Fruit fly (Drosophila melanogaster) whole organism, embryonic: ENCODE measurements around the gene Mco1.

ENCODE experiments used
- ATbp ChIP-seq: fragments of 200-800 bp; sonication (Bioruptor generic); optimal IDR thresholded peaks from 2 replicates; lab custom pipeline; 2017; ENCODE audit warnings: missing biosample characterization, mild to moderate bottlenecking, missing genetic modification characterization, missing genetic modification reagents
- Abd-B ChIP-seq: fragments of 200-800 bp; sonication (Bioruptor generic); optimal IDR thresholded peaks from 2 replicates; lab custom pipeline; 2018; ENCODE audit warnings: missing biosample characterization, mild to moderate bottlenecking, missing genetic modification characterization, moderate library complexity
- Ada2b ChIP-seq: fragments of 200-800 bp; sonication (Bioruptor generic); IDR thresholded peaks from 2 replicates; pipeline ENCODE4 v1.3.6; 2022; ENCODE audit warnings: missing biosample characterization, missing genetic modification characterization
- Antp ChIP-seq: fragments of 200-800 bp; sonication (Bioruptor generic); optimal IDR thresholded peaks from 3 replicates; lab custom pipeline; 2016; ENCODE audit warnings: missing biosample characterization, missing genetic modification characterization
- Atf6 ChIP-seq: fragments of 200-800 bp; sonication (Bioruptor generic); IDR thresholded peaks from 2 replicates; pipeline ENCODE4 v1.3.6; 2022; ENCODE audit warnings: missing biosample characterization, missing genetic modification characterization
- CG12071 ChIP-seq: fragments of 200-800 bp; sonication (Bioruptor generic); optimal IDR thresholded peaks from 3 replicates; lab custom pipeline; 2018; ENCODE audit warnings: missing biosample characterization, mild to moderate bottlenecking, missing genetic modification characterization
- CG14014 ChIP-seq: fragments of 200-800 bp; sonication (Bioruptor generic); IDR thresholded peaks from 2 replicates; pipeline ENCODE4 v1.3.6; 2022; ENCODE audit warnings: missing biosample characterization, missing genetic modification characterization
- CG15269 ChIP-seq: fragments of 200-800 bp; sonication (Bioruptor generic); optimal IDR thresholded peaks from 2 replicates; lab custom pipeline; 2018; ENCODE audit warnings: missing biosample characterization, mild to moderate bottlenecking, missing genetic modification characterization, moderate library complexity
- CG17802 ChIP-seq: fragments of 200-800 bp; sonication (Bioruptor generic); optimal IDR thresholded peaks from 2 replicates; lab custom pipeline; 2018; ENCODE audit warnings: missing biosample characterization, mild to moderate bottlenecking, missing genetic modification characterization, moderate library complexity
- CG18619 ChIP-seq: fragments of 200-800 bp; sonication (Bioruptor generic); optimal IDR thresholded peaks from 3 replicates; lab custom pipeline; 2017; ENCODE audit warnings: missing biosample characterization, mild to moderate bottlenecking, missing genetic modification characterization
- CG2889 ChIP-seq: fragments of 200-800 bp; sonication (Bioruptor generic); IDR thresholded peaks from 3 replicates; pipeline ENCODE4 v1.3.6; 2022; ENCODE audit warnings: missing biosample characterization, missing genetic modification characterization
- CG3281 ChIP-seq: fragments of 200-800 bp; sonication (Bioruptor generic); optimal IDR thresholded peaks from 3 replicates; lab custom pipeline; 2017; ENCODE audit warnings: missing biosample characterization, mild to moderate bottlenecking, missing genetic modification characterization
- CG7987 ChIP-seq: fragments of 200-800 bp; sonication (Bioruptor generic); optimal IDR thresholded peaks from 2 replicates; lab custom pipeline; 2018; ENCODE audit warnings: missing biosample characterization, mild to moderate bottlenecking, missing genetic modification characterization, moderate library complexity
- CG8089 ChIP-seq: fragments of 200-800 bp; sonication (Bioruptor generic); optimal IDR thresholded peaks from 3 replicates; lab custom pipeline; 2016; ENCODE audit warnings: missing biosample characterization, missing genetic modification characterization
- CG8290 ChIP-seq, 3 experiments: fragments of 200-800 bp; sonication (Bioruptor generic); optimal IDR thresholded peaks; 2 replicates each; lab custom pipeline; 2016 to 2019; ENCODE audit warnings: missing biosample characterization in 3 of 3, missing genetic modification characterization in 3 of 3, mild to moderate bottlenecking in 2 of 3, moderate library complexity in 1 of 3
- CG8944 ChIP-seq: fragments of 200-800 bp; sonication (Bioruptor generic); optimal IDR thresholded peaks from 3 replicates; lab custom pipeline; 2016; ENCODE audit warnings: missing biosample characterization, missing genetic modification characterization
- CG9727 ChIP-seq: fragments of 200-800 bp; sonication (Bioruptor generic); optimal IDR thresholded peaks from 3 replicates; lab custom pipeline; 2017; ENCODE audit warnings: missing biosample characterization, mild to moderate bottlenecking, missing genetic modification characterization
- D19B ChIP-seq: fragments of 200-800 bp; sonication (Bioruptor generic); optimal IDR thresholded peaks from 2 replicates; lab custom pipeline; 2017; ENCODE audit warnings: missing biosample characterization, mild to moderate bottlenecking, missing genetic modification characterization
- Dad ChIP-seq: fragments of 200-800 bp; sonication (Bioruptor generic); optimal IDR thresholded peaks from 3 replicates; lab custom pipeline; 2016; ENCODE audit warnings: missing biosample characterization, missing genetic modification characterization
- Drgx ChIP-seq: fragments of 200-800 bp; sonication (Bioruptor generic); IDR thresholded peaks from 2 replicates; pipeline ENCODE4 v1.3.6; 2022; ENCODE audit warnings: missing biosample characterization, missing genetic modification characterization
- Elba2 ChIP-seq: fragments of 200-800 bp; sonication (Bioruptor generic); optimal IDR thresholded peaks from 3 replicates; lab custom pipeline; 2016; ENCODE audit warnings: missing biosample characterization, missing genetic modification characterization
- GATAe ChIP-seq: fragments of 200-800 bp; sonication (Bioruptor generic); conservative IDR thresholded peaks from 2 replicates; pipeline ENCODE4 v1.3.6; 2022; ENCODE audit warnings: missing biosample characterization, missing genetic modification characterization
- Hmr ChIP-seq: fragments of 200-800 bp; sonication (Bioruptor generic); optimal IDR thresholded peaks from 3 replicates; lab custom pipeline; 2017; ENCODE audit warnings: mild to moderate bottlenecking, missing biosample characterization, missing genetic modification reagents, missing genetic modification characterization
- Hr39 ChIP-seq: fragments of >200 bp; optimal IDR thresholded peaks from 2 replicates; lab custom pipeline; 2017
- Xbp1 ChIP-seq: fragments of 200-800 bp; sonication (Bioruptor generic); optimal IDR thresholded peaks from 3 replicates; lab custom pipeline; 2016; ENCODE audit warnings: missing biosample characterization, mild to moderate bottlenecking, missing genetic modification characterization
- amos ChIP-seq: fragments of 200-800 bp; sonication (Bioruptor generic); IDR thresholded peaks from 2 replicates; pipeline ENCODE4 v1.3.6; 2022; ENCODE audit warnings: missing biosample characterization, missing genetic modification characterization; ENCODE audit not compliant: partially characterized antibody
- cad ChIP-seq: fragments of >200 bp; optimal IDR thresholded peaks from 2 replicates; lab custom pipeline; 2017; ENCODE audit warnings: missing biosample characterization, missing genetic modification characterization
- crp ChIP-seq, 2 experiments: fragments of 200-800 bp; sonication (Bioruptor generic); optimal IDR thresholded peaks; 2 replicates in 1 of 2; 3 replicates in 1 of 2; lab custom pipeline; 2017; ENCODE audit warnings: missing biosample characterization in 2 of 2, missing genetic modification characterization in 2 of 2, mild to moderate bottlenecking in 1 of 2, moderate library complexity in 1 of 2
- da ChIP-seq: fragments of 200-800 bp; sonication (Bioruptor generic); optimal IDR thresholded peaks from 2 replicates; lab custom pipeline; 2016; ENCODE audit warnings: missing biosample characterization, missing genetic modification characterization
- disco-r ChIP-seq: fragments of 200-800 bp; sonication (Bioruptor generic); optimal IDR thresholded peaks from 2 replicates; lab custom pipeline; 2016; ENCODE audit warnings: missing biosample characterization, missing genetic modification characterization
- dmrt11E ChIP-seq: fragments of 200-800 bp; sonication (Bioruptor generic); optimal IDR thresholded peaks from 3 replicates; lab custom pipeline; 2018; ENCODE audit warnings: missing biosample characterization, mild to moderate bottlenecking, missing genetic modification characterization, moderate library complexity
- eve ChIP-seq, 2 experiments: fragments of >200 bp; optimal IDR thresholded peaks; 2 replicates each; lab custom pipeline; 2017; ENCODE audit warnings: missing biosample characterization in 2 of 2, missing genetic modification characterization in 2 of 2
- exex ChIP-seq: fragments of 200-800 bp; sonication (Bioruptor generic); optimal IDR thresholded peaks from 4 replicates; lab custom pipeline; 2018; ENCODE audit warnings: missing biosample characterization, mild to moderate bottlenecking, missing genetic modification characterization, moderate library complexity
- fd64A ChIP-seq: fragments of 200-800 bp; sonication (Bioruptor generic); optimal IDR thresholded peaks from 3 replicates; lab custom pipeline; 2018; ENCODE audit warnings: missing biosample characterization, mild to moderate bottlenecking, missing genetic modification characterization
- gro ChIP-seq: fragments of 200-800 bp; sonication (Bioruptor generic); optimal IDR thresholded peaks from 2 replicates; lab custom pipeline; 2016; ENCODE audit warnings: missing biosample characterization, missing genetic modification characterization
- insv ChIP-seq, 2 experiments: fragments of 200-800 bp; sonication (Bioruptor generic); optimal IDR thresholded peaks; 3 replicates each; lab custom pipeline; 2016 to 2018; ENCODE audit warnings: missing biosample characterization in 2 of 2, missing genetic modification characterization in 2 of 2
- maf-S ChIP-seq: fragments of 200-800 bp; sonication (Bioruptor generic); optimal IDR thresholded peaks from 2 replicates; lab custom pipeline; 2016; ENCODE audit warnings: missing biosample characterization, missing genetic modification characterization
- onecut ChIP-seq: fragments of 200-800 bp; sonication (Bioruptor generic); IDR thresholded peaks from 2 replicates; pipeline ENCODE4 v1.3.6; 2022; ENCODE audit warnings: missing biosample characterization, missing genetic modification characterization
- org-1 ChIP-seq: fragments of 200-800 bp; sonication (Bioruptor generic); optimal IDR thresholded peaks from 2 replicates; lab custom pipeline; 2017; ENCODE audit warnings: missing biosample characterization, missing genetic modification characterization
- ranshi ChIP-seq: fragments of 200-800 bp; sonication (Bioruptor generic); IDR thresholded peaks from 2 replicates; pipeline ENCODE4 v1.3.6; 2022; ENCODE audit warnings: missing biosample characterization, missing genetic modification characterization
- sd ChIP-seq: fragments of 200-800 bp; sonication (Bioruptor generic); optimal IDR thresholded peaks from 3 replicates; lab custom pipeline; 2018; ENCODE audit warnings: missing biosample characterization, mild to moderate bottlenecking, missing genetic modification characterization, moderate library complexity
- sens ChIP-seq: fragments of 200-800 bp; sonication (Bioruptor generic); peaks from one replicate; lab custom pipeline; 2016; ENCODE audit warnings: missing biosample characterization, missing genetic modification characterization
- slbo ChIP-seq: fragments of 200-800 bp; sonication (Bioruptor generic); IDR thresholded peaks from 2 replicates; pipeline ENCODE4 v1.3.6; 2022; ENCODE audit warnings: missing biosample characterization, missing genetic modification characterization
- stwl ChIP-seq: fragments of 200-800 bp; sonication (Bioruptor generic); optimal IDR thresholded peaks from 3 replicates; lab custom pipeline; 2018; ENCODE audit warnings: missing biosample characterization, mild to moderate bottlenecking, missing genetic modification characterization, moderate library complexity
- twi ChIP-seq: fragments of 200-800 bp; optimal IDR thresholded peaks from 2 replicates; lab custom pipeline; 2019; ENCODE audit warnings: missing biosample characterization, mild to moderate bottlenecking, missing genetic modification characterization, moderate library complexity
- wdn ChIP-seq: fragments of 200-800 bp; sonication (Bioruptor generic); IDR thresholded peaks from 2 replicates; pipeline ENCODE4 v1.3.6; 2022; ENCODE audit warnings: missing biosample characterization, missing genetic modification characterization
- yki ChIP-seq: fragments of >200 bp; optimal IDR thresholded peaks from 3 replicates; lab custom pipeline; 2018
- z ChIP-seq: fragments of 200-800 bp; sonication (Bioruptor generic); IDR thresholded peaks from 3 replicates; pipeline ENCODE4 v1.3.6; 2022; ENCODE audit warnings: missing biosample characterization, missing genetic modification characterization

The Mco1 gene

DNA sequence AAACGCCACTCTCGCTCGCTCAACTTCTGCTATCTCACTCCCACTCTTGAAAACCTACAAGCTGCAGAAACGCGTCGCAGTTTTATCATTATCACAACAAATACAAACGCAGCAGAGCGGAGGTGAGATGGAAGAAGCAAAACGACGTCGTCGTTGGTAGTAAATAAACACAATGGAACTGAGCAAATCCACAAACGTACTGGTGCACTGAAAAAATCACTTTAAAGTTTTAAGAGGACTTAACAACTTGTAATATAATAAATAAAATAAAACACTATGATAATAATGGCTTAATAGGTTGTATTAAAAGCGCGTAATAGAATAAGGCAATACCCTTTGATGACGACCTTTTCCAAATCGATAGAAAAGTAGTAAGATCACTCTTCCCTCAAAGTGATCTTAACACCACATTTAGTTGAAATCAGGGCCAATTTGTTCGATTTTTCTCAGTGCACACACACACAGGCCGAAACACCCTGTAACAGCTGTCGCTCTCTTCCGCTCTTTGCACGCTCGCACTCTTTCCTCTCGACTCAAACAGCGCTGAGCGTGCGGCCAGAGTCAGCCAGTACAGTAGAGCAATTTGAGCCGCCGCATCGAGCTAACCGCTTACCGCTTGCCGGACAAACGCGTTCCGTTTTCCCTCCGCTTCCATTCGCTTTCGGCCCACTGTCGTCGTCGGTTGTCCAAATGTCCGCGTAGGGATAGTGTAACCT is 33.0 kb downstream of the Mco1 start (continued):
- TF ChIP-seq CG14014 (GFP tag; lab: Robert Waterston, UW) (peak; percentile 95), CG18619 (GFP tag; lab: Kevin White, UChicago) (peak; percentile 98), Xbp1 (GFP tag; lab: Kevin White, UChicago) (peak; percentile 95), org-1 (GFP tag; lab: Kevin White, UChicago) (peak; percentile 94), gro (GFP tag; lab: Kevin White, UChicago) (no peak), CG2889 (GFP tag; lab: Robert Waterston, UW) (peak; percentile 91), fd64A (GFP tag; lab: Kevin White, UChicago) (peak; percentile 83), da (GFP tag; lab: Kevin White, UChicago) (peak; percentile 63), CG7987 (GFP tag; lab: Kevin White, UChicago) (peak; percentile 74), slbo (GFP tag; lab: Robert Waterston, UW) (peak; percentile 95), Ada2b (GFP tag; lab: Robert Waterston, UW) (peak; percentile 85), Atf6 (GFP tag; lab: Robert Waterston, UW) (peak; percentile 97), D19B (GFP tag; lab: Kevin White, UChicago) (peak; percentile 81), ATbp (peak; percentile 93), disco-r (peak; percentile 51), CG15269 (tag; lab: Kevin White, UChicago) (peak; percentile 93), Hr39 (lab: Kevin White, UChicago) (no peak), wdn (peak; percentile 92), Abd-B (GFP tag; lab: Kevin White, UChicago) (peak; percentile 97), z (GFP tag; lab: Robert Waterston, UW) (peak; percentile 95), Drgx (peak; percentile 94)
- TF ChIP-seq, all 482 proteins: peak for 435

DNA sequence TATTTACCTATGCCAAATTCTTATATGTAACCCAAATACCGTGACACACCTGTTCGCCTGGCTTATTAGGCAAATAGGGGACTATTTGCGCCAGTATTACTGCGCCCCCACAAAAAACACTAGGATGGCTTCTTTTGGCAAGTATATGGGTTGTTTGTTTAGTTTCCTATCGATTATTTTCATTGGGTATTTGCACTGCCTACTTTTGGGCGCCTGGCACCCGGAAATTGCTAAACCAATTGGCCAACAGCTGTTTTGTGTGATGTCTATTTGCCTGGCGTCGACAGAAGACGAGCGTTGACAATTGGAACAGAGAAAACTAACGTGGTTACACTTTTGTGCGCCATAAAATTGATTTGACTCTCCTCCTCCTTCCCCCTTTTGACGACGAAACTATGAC is 36.6 kb downstream of the Mco1 start:
- TF ChIP-seq crp (GFP tag; optimal IDR thresholded peaks at IDR 0.05; lab: Kevin White, UChicago) (peak in 1 of 2 experiments; percentile 28), sd (no peak), sens (GFP tag; lab: Kevin White, UChicago) (peak; percentile 76), onecut (peak; percentile 53), CG8290 (GFP tag; optimal IDR thresholded peaks at IDR 0.05; lab: Kevin White, UChicago) (no peak), CG8290 (tag; optimal IDR thresholded peaks at IDR 0.05; lab: Kevin White, UChicago) (peak; percentile 55 to 58), ranshi (GFP tag; lab: Robert Waterston, UW) (0 out of 2 replicates have a peak, but pooled peaks have one; percentile 13), yki (lab: Kevin White, UChicago) (no peak), dmrt11E (no peak), CG17802 (tag; lab: Kevin White, UChicago) (no peak), Hmr (GFP tag; lab: Kevin White, UChicago) (peak; percentile 15), Elba2 (GFP tag; lab: Kevin White, UChicago) (peak; percentile 100), stwl (tag; lab: Kevin White, UChicago) (no peak), insv (GFP tag; optimal IDR thresholded peaks at IDR 0.05; lab: Kevin White, UChicago) (peak in 1 of 2 experiments; percentile 37), cad (peak; percentile 10)
- TF ChIP-seq, all 482 proteins: peak for 9

DNA sequence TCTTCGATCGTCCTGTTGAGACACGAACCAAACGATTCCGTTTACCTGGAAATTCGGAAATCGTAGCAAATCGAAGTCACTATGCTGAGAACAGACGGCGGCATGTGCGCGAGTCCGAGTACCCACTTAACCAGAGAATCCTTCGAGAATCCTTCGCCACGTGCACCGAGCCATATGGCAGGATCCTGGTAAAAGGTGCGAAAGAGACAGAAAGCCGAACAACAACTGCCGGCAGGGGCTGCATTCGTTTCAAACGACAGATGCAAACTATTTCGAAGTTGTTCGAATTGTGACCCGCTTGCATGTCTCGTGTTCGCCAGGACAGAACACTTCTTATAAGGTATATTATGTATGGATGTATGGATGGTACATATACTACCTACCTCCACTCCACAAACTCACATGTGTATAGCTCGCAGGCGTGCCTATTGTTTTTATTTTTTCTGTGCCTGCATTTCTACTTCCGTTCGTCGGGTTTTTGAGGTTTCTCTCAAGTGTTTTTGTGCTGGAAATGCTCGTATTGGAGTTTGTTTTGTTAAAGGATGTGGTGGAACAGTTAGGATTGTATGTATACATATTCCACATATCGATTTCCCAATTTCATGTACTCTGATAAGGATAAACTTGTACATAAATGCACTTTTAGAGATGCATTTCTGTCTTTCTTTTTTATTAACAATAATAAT is 38.1 kb downstream of the Mco1 start:
- TF ChIP-seq Antp (GFP tag; lab: Kevin White, UChicago) = no peak
- TF ChIP-seq GATAe (GFP tag; lab: Robert Waterston, UW) = no peak
- TF ChIP-seq Dad (GFP tag; lab: Kevin White, UChicago) = no peak
- TF ChIP-seq CG8944 (GFP tag; lab: Kevin White, UChicago) = no peak
- TF ChIP-seq amos (GFP tag; lab: Robert Waterston, UW) = peak; percentile 25; the same call in 1 of the 2 replicates
- TF ChIP-seq CG12071 = no peak
- peak; percentile 98 for TF ChIP-seq twi (tag; lab: Kevin White, UChicago)
- TF ChIP-seq CG9727 (GFP tag; lab: Kevin White, UChicago) = no peak
- TF ChIP-seq exex (tag; lab: Kevin White, UChicago) = no peak
- TF ChIP-seq CG3281 = no peak
- TF ChIP-seq sens (GFP tag; lab: Kevin White, UChicago) = peak; percentile 68
- peak in 1 of 2 experiments; percentile 0 for TF ChIP-seq eve (GFP tag; optimal IDR thresholded peaks at IDR 0.05; lab: Kevin White, UChicago)
- no peak for TF ChIP-seq CG8089 (GFP tag; lab: Kevin White, UChicago)
- no peak for TF ChIP-seq maf-S (GFP tag; lab: Kevin White, UChicago)
- no peak for TF ChIP-seq disco-r
